Worm (Caenorhabditis elegans) whole organism, late embryonic: ENCODE measurements around the gene cpf-1.

ENCODE experiments used
- C08G9.2 ChIP-seq: sonication (generic microtip); optimal IDR thresholded peaks from 2 replicates; lab custom pipeline; 2016; ENCODE audit warnings: mild to moderate bottlenecking, missing genetic modification characterization, moderate library complexity, missing compliant biosample characterization
- C38D4.7 ChIP-seq: fragments of 200-800 bp; sonication (Bioruptor generic); optimal IDR thresholded peaks from 2 replicates; lab custom pipeline; 2018; ENCODE audit warnings: mild to moderate bottlenecking, missing genetic modification characterization, moderate library complexity, missing compliant biosample characterization
- F13H6.1 ChIP-seq: sonication (generic microtip); optimal IDR thresholded peaks from 2 replicates; lab custom pipeline; 2016; ENCODE audit warnings: missing genetic modification characterization, missing compliant biosample characterization
- T23F11.4 ChIP-seq: fragments of 200-800 bp; sonication (Bioruptor generic); optimal IDR thresholded peaks from 2 replicates; lab custom pipeline; 2018; ENCODE audit warnings: mild to moderate bottlenecking, missing genetic modification characterization, missing compliant biosample characterization
- Y22D7AL.16 ChIP-seq: sonication (generic microtip); optimal IDR thresholded peaks from 2 replicates; lab custom pipeline; 2016; ENCODE audit warnings: missing genetic modification characterization, missing compliant biosample characterization
- ceh-14 ChIP-seq: sonication (generic microtip); optimal IDR thresholded peaks from 2 replicates; lab custom pipeline; 2016; ENCODE audit warnings: missing genotype, missing genetic modification characterization, missing compliant biosample characterization
- ceh-18 ChIP-seq: sonication (generic microtip); optimal IDR thresholded peaks from 2 replicates; lab custom pipeline; 2016; ENCODE audit warnings: missing genetic modification characterization, missing compliant biosample characterization
- ceh-22 ChIP-seq: sonication (generic microtip); optimal IDR thresholded peaks from 2 replicates; lab custom pipeline; 2017; ENCODE audit warnings: missing biosample characterization, missing genetic modification characterization
- ceh-31 ChIP-seq: sonication (generic microtip); optimal IDR thresholded peaks from 2 replicates; lab custom pipeline; 2016; ENCODE audit warnings: missing genetic modification characterization, missing compliant biosample characterization
- ceh-34 ChIP-seq: sonication (generic microtip); optimal IDR thresholded peaks from 2 replicates; lab custom pipeline; 2016; ENCODE audit warnings: mild to moderate bottlenecking, missing genetic modification characterization, missing compliant biosample characterization
- ceh-48 ChIP-seq: sonication (generic microtip); optimal IDR thresholded peaks from 2 replicates; lab custom pipeline; 2016; ENCODE audit warnings: missing genetic modification characterization, inconsistent platforms, missing compliant biosample characterization
- ceh-6 ChIP-seq: fragments of 200-800 bp; sonication (Bioruptor generic); optimal IDR thresholded peaks from 2 replicates; lab custom pipeline; 2018; ENCODE audit warnings: mild to moderate bottlenecking, missing genetic modification characterization, missing compliant biosample characterization
- che-1 ChIP-seq: sonication (generic microtip); optimal IDR thresholded peaks from 2 replicates; lab custom pipeline; 2016; ENCODE audit warnings: mild to moderate bottlenecking, missing genetic modification characterization, missing compliant biosample characterization
- dve-1 ChIP-seq: sonication (generic microtip); optimal IDR thresholded peaks from 2 replicates; lab custom pipeline; 2017; ENCODE audit warnings: antibody characterized with exemption, mild to moderate bottlenecking, missing genetic modification characterization, missing compliant biosample characterization
- ets-4 ChIP-seq: sonication (generic microtip); optimal IDR thresholded peaks from 2 replicates; lab custom pipeline; 2016; ENCODE audit warnings: missing genetic modification characterization, missing compliant biosample characterization
- gmeb-2 ChIP-seq: sonication (generic microtip); optimal IDR thresholded peaks from 2 replicates; lab custom pipeline; 2016; ENCODE audit warnings: missing genetic modification characterization, inconsistent platforms, missing compliant biosample characterization
- hlh-13 ChIP-seq: fragments of 200-800 bp; sonication (Bioruptor generic); optimal IDR thresholded peaks from 2 replicates; lab custom pipeline; 2018; ENCODE audit warnings: mild to moderate bottlenecking, missing genetic modification characterization, missing compliant biosample characterization
- hlh-15 ChIP-seq: sonication (generic microtip); optimal IDR thresholded peaks from 2 replicates; lab custom pipeline; 2016; ENCODE audit warnings: missing genetic modification characterization, missing compliant biosample characterization
- hlh-30 ChIP-seq: sonication (generic microtip); optimal IDR thresholded peaks from 2 replicates; lab custom pipeline; 2017; ENCODE audit warnings: antibody characterized with exemption, missing genetic modification characterization, missing compliant biosample characterization; ENCODE audit not compliant: insufficient read depth
- hlh-8 ChIP-seq: sonication (generic microtip); optimal IDR thresholded peaks from 2 replicates; lab custom pipeline; 2016; ENCODE audit warnings: missing genotype, missing genetic modification characterization, missing compliant biosample characterization
- lin-11 ChIP-seq: fragments of 200-800 bp; sonication (Bioruptor generic); optimal IDR thresholded peaks from 2 replicates; lab custom pipeline; 2018; ENCODE audit warnings: mild to moderate bottlenecking, missing genetic modification characterization, missing compliant biosample characterization
- mec-3 ChIP-seq: sonication (generic microtip); optimal IDR thresholded peaks from 2 replicates; lab custom pipeline; 2016; ENCODE audit warnings: borderline replicate concordance, missing genetic modification characterization, missing compliant biosample characterization
- nfya-1 ChIP-seq: sonication (generic microtip); optimal IDR thresholded peaks from 2 replicates; lab custom pipeline; 2017; ENCODE audit warnings: missing genetic modification characterization, mild to moderate bottlenecking, missing compliant biosample characterization, antibody characterized with exemption, moderate library complexity
- nhr-232 ChIP-seq: sonication (generic microtip); optimal IDR thresholded peaks from 2 replicates; lab custom pipeline; 2016; ENCODE audit warnings: missing genetic modification characterization, missing compliant biosample characterization
- pag-3 ChIP-seq: sonication (generic microtip); optimal IDR thresholded peaks from 2 replicates; lab custom pipeline; 2016; ENCODE audit warnings: missing compliant biosample characterization, missing genetic modification characterization, borderline replicate concordance
- pax-1 ChIP-seq: fragments of 150-350 bp; optimal IDR thresholded peaks from 2 replicates; lab custom pipeline; 2014; ENCODE audit warnings: missing biosample characterization, missing genetic modification characterization
- pha-2 ChIP-seq: sonication (generic microtip); optimal IDR thresholded peaks from 2 replicates; lab custom pipeline; 2017; ENCODE audit warnings: mild to moderate bottlenecking, missing genetic modification characterization, missing compliant biosample characterization
- pha-4 ChIP-seq: fragments of 150-350 bp; optimal IDR thresholded peaks from 2 replicates; lab custom pipeline; 2018; ENCODE audit warnings: missing biosample characterization, missing genetic modification reagents, missing genetic modification characterization
- pros-1 ChIP-seq: fragments of 150-350 bp; optimal IDR thresholded peaks from 2 replicates; lab custom pipeline; 2014; ENCODE audit warnings: missing biosample characterization, missing genetic modification reagents, missing genetic modification characterization
- rnt-1 ChIP-seq: sonication (generic microtip); optimal IDR thresholded peaks from 2 replicates; lab custom pipeline; 2016; ENCODE audit warnings: missing genetic modification characterization, missing compliant biosample characterization
- sdc-2 ChIP-seq: sonication (generic microtip); optimal IDR thresholded peaks from 2 replicates; lab custom pipeline; 2016; ENCODE audit warnings: missing genotype, missing genetic modification characterization, missing compliant biosample characterization
- sox-2 ChIP-seq: fragments of 200-800 bp; sonication (Bioruptor generic); IDR thresholded peaks from 2 replicates; pipeline ENCODE4 v1.3.6; 2022; ENCODE audit warnings: missing genetic modification reagents, missing genetic modification characterization, missing compliant biosample characterization
- tbx-2 ChIP-seq: sonication (generic microtip); optimal IDR thresholded peaks from 2 replicates; lab custom pipeline; 2016; ENCODE audit warnings: missing genetic modification characterization, missing compliant biosample characterization
- tbx-7 ChIP-seq: sonication (generic microtip); optimal IDR thresholded peaks from 2 replicates; lab custom pipeline; 2016; ENCODE audit warnings: missing genotype, missing genetic modification characterization, missing compliant biosample characterization
- ttx-3 ChIP-seq: sonication (generic microtip); optimal IDR thresholded peaks from 2 replicates; lab custom pipeline; 2016; ENCODE audit warnings: missing genetic modification reagents, missing genetic modification characterization, missing compliant biosample characterization
- unc-3 ChIP-seq, 2 experiments: fragments of 200-800 bp in 1 of 2; sonication (Bioruptor generic) in 1 of 2; sonication (generic microtip) in 1 of 2; conservative IDR thresholded peaks in 1 of 2; optimal IDR thresholded peaks in 1 of 2; 2 replicates each; pipeline versions ENCODE4 v1.3.6 to Lab custom; 2016 to 2022; ENCODE audit warnings: missing compliant biosample characterization in 2 of 2, missing genetic modification characterization in 2 of 2, missing genetic modification reagents in 1 of 2
- zip-5 ChIP-seq: sonication (generic microtip); optimal IDR thresholded peaks from 2 replicates; lab custom pipeline; 2016; ENCODE audit warnings: missing genetic modification characterization, missing compliant biosample characterization
- ztf-16 ChIP-seq: sonication (generic microtip); optimal IDR thresholded peaks from 2 replicates; lab custom pipeline; 2017; ENCODE audit warnings: missing genetic modification characterization, missing compliant biosample characterization

The cpf-1 gene

DNA sequence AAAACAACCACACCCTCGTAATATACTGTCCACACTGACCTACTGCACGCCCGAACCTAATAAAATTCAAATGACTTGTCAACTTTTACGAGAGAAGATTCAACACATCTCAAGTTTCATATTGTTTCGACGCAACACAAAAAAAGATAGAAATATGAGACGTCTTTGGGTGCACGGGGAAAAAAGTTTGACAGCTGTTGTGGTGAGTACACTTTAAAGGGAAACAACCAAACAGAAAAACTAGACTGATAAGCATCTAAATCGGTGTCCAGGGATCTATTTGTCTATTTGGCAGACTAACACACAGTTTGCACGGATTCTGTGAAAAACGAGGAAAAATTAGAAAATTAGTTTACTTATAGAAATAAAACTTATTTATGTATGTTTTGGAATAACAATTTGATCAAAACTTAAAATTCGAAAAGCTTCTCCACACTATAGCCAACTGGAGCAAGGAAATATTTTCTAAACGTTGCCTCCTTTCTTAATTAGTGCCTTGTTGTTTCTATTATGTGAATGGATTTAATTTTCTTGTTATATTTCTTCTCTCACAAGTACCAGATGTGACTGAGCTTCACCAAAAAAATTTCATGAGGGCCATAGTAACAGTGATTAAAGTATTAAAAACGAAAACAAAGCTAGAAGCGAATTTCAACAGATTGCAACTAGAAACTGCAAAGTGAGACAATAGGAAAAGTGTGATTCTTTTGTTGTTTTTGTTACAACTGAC, 41.6 kb upstream of the cpf-1 start:
- TF ChIP-seq nhr-232 (no peak), mec-3 (tag; lab: Kevin White, UChicago) (no peak), tbx-7 (tag; lab: Kevin White, UChicago) (no peak), gmeb-2 (no peak), unc-3 (GFP tag; conservative IDR thresholded peaks at IDR 0.05; lab: Robert Waterston, UW) (no peak), unc-3 (tag; optimal IDR thresholded peaks at IDR 0.05; lab: Kevin White, UChicago) (no peak), ceh-34 (tag; lab: Kevin White, UChicago) (peak; percentile 33), lin-11 (tag; lab: Kevin White, UChicago) (no peak)
- TF ChIP-seq, all 69 proteins: peak for 1

ce11 chrII:8642376-8642775, 40.1 kb upstream of the cpf-1 start:
- TF ChIP-seq hlh-8 (tag; lab: Kevin White, UChicago) (no peak), dve-1 (tag; lab: Kevin White, UChicago) (no peak), lin-11 (tag; lab: Kevin White, UChicago) (no peak), ceh-31 (tag; lab: Kevin White, UChicago) (no peak)

DNA sequence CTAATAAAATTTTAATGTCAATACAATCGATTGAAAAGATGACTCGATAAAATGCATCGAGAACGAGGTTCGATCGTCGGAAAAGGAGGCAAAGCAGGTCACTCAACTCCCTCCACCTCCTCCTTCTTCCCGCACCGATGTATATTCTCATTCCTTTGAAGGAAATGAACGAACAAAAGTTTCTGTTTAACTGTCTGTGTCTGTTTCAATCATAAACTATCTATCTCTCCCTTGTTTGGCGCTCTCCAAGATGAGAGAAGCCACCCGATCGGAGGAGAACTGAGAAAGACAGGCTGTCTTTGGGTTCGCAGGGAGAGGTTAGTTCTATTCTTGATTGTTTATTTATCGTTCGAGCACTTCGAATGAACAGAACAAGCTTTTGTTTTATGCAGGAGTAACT, 38.9 kb upstream of the cpf-1 start, which contains the start of gene D2085.7:
Gene D2085.7 (plus strand): TSS at position 251 of the 400 bp plus-strand sequence.
- TF ChIP-seq F13H6.1 (tag; lab: Kevin White, UChicago) (no peak), ceh-48 (tag; lab: Kevin White, UChicago) (no peak), C38D4.7 (GFP tag; lab: Kevin White, UChicago) (no peak), ceh-18 (tag; lab: Kevin White, UChicago) (no peak), ceh-34 (tag; lab: Kevin White, UChicago) (no peak), zip-5 (no peak), Y22D7AL.16 (tag; lab: Kevin White, UChicago) (no peak), hlh-13 (no peak), rnt-1 (no peak), gmeb-2 (no peak), pha-4 (tag; lab: Kevin White, UChicago) (no peak), sox-2 (GFP tag; lab: Robert Waterston, UW) (no peak), ztf-16 (tag; lab: Kevin White, UChicago) (no peak), dve-1 (tag; lab: Kevin White, UChicago) (no peak), pros-1 (tag; lab: Kevin White, UChicago) (no peak), ceh-22 (tag; lab: Kevin White, UChicago) (no peak), pag-3 (no peak)

DNA sequence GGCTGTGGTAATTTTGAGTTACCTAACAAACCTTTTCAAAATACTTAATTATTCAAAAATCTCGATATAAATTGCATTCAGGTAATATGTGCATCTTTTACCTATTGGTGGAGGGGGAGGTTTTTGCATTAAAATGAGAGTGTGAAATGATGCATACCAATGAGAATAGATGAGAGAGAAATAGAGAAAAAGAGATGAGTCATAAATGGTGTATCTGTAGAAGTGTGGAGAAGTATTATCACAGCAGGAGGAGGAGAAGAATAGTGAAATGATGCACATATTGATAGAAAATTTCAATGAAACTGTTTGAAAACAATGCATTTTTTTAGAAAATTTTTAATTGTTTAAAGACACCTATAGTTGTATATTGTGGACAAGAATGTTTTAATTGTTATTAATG, 38.3 kb upstream of the cpf-1 start:
- TF ChIP-seq che-1 (tag; lab: Kevin White, UChicago) (no peak), tbx-7 (tag; lab: Kevin White, UChicago) (no peak), pax-1 (tag; lab: Kevin White, UChicago) (no peak), pag-3 (no peak), pros-1 (tag; lab: Kevin White, UChicago) (no peak), nfya-1 (tag; lab: Kevin White, UChicago) (no peak), tbx-2 (tag; lab: Kevin White, UChicago) (no peak), sdc-2 (tag; lab: Kevin White, UChicago) (no peak), pha-2 (tag; lab: Kevin White, UChicago) (no peak), ceh-6 (GFP tag; lab: Kevin White, UChicago) (no peak), ceh-14 (tag; lab: Kevin White, UChicago) (no peak), ttx-3 (tag; lab: Kevin White, UChicago) (no peak), T23F11.4 (no peak), ets-4 (no peak), hlh-15 (tag; lab: Kevin White, UChicago) (no peak), hlh-30 (no peak), C08G9.2 (no peak), nhr-232 (no peak), hlh-8 (tag; lab: Kevin White, UChicago) (no peak)
- TF ChIP-seq, all 69 proteins: peak for 0
